Worm (Caenorhabditis elegans) whole organism, L4 larva: Measurements from ENCODE around the gene R11D1.1.

Source experiments
- F49E8.2 ChIP-seq: sonication (generic microtip); optimal IDR thresholded peaks from 2 replicates; lab custom pipeline; 2016; ENCODE audit warnings: missing compliant biosample characterization, mild to moderate bottlenecking, missing genetic modification characterization, borderline replicate concordance
- T26A8.4 ChIP-seq: fragments of 200-800 bp; sonication (Bioruptor generic); IDR thresholded peaks from 2 replicates; pipeline ENCODE4 v1.3.6; 2022; ENCODE audit warnings: missing genetic modification characterization, missing compliant biosample characterization
- Y105C5A.15 ChIP-seq: fragments of 200-800 bp; sonication (Bioruptor generic); IDR thresholded peaks from 2 replicates; pipeline ENCODE4 v1.3.6; 2022; ENCODE audit warnings: missing genetic modification characterization, missing compliant biosample characterization
- Y5F2A.4 ChIP-seq: fragments of 200-800 bp; sonication (Bioruptor generic); optimal IDR thresholded peaks from 2 replicates; lab custom pipeline; 2018; ENCODE audit warnings: mild to moderate bottlenecking, missing genetic modification characterization, missing compliant biosample characterization
- Y75B8A.6 ChIP-seq: fragments of 200-800 bp; sonication (Bioruptor generic); IDR thresholded peaks from 2 replicates; pipeline ENCODE4 v1.3.6; 2022; ENCODE audit warnings: missing genetic modification reagents, missing genetic modification characterization, missing compliant biosample characterization
- aha-1 ChIP-seq: fragments of 150-350 bp; peaks from one replicate; lab custom pipeline; 2014; ENCODE audit warnings: missing biosample characterization, missing genetic modification characterization
- ceh-62 ChIP-seq: sonication (generic microtip); optimal IDR thresholded peaks from 2 replicates; lab custom pipeline; 2017; ENCODE audit warnings: missing biosample characterization, missing genetic modification characterization
- ceh-82 ChIP-seq: sonication (generic microtip); optimal IDR thresholded peaks from 2 replicates; lab custom pipeline; 2017; ENCODE audit warnings: missing biosample characterization, missing genetic modification characterization
- ces-1 ChIP-seq: fragments of 150-350 bp; sonication (generic microtip); optimal IDR thresholded peaks from 4 replicates; lab custom pipeline; 2014; ENCODE audit warnings: missing biosample characterization, missing genetic modification reagents, missing genetic modification characterization
- daf-16 ChIP-seq, 3 experiments: sonication (generic microtip); optimal IDR thresholded peaks; 2 replicates each; lab custom pipeline; 2016 to 2017; ENCODE audit warnings: missing genetic modification characterization in 3 of 3, missing genetic modification reagents in 3 of 3, mild to moderate bottlenecking in 2 of 3, missing compliant biosample characterization in 2 of 3, missing biosample characterization in 1 of 3, moderate library complexity in 1 of 3
- daf-19 ChIP-seq: fragments of 200-800 bp; sonication (Bioruptor generic); conservative IDR thresholded peaks from 2 replicates; pipeline ENCODE4 v1.3.6; 2022; ENCODE audit warnings: missing genetic modification characterization, missing compliant biosample characterization
- dmd-8 ChIP-seq: fragments of 200-800 bp; sonication (Bioruptor generic); IDR thresholded peaks from 2 replicates; pipeline ENCODE4 v1.3.6; 2022; ENCODE audit warnings: missing genetic modification characterization, missing compliant biosample characterization
- dmd-9 ChIP-seq: fragments of 200-800 bp; sonication (Bioruptor generic); IDR thresholded peaks from 2 replicates; pipeline ENCODE4 v1.3.6; 2022; ENCODE audit warnings: missing genetic modification reagents, missing genetic modification characterization, missing compliant biosample characterization
- dpl-1 ChIP-seq: fragments of 150-350 bp; optimal IDR thresholded peaks from 2 replicates; lab custom pipeline; 2014; ENCODE audit warnings: missing biosample characterization, missing genetic modification reagents, missing genetic modification characterization
- egl-43 ChIP-seq: fragments of 200-800 bp; sonication (Bioruptor generic); IDR thresholded peaks from 2 replicates; pipeline ENCODE4 v1.3.6; 2022; ENCODE audit warnings: missing genetic modification reagents, missing genetic modification characterization, missing compliant biosample characterization
- fkh-10 ChIP-seq: fragments of 150-350 bp; optimal IDR thresholded peaks from 2 replicates; lab custom pipeline; 2014; ENCODE audit warnings: missing biosample characterization, missing genetic modification reagents, missing genetic modification characterization
- gei-8 ChIP-seq: fragments of 200-800 bp; sonication (Bioruptor generic); optimal IDR thresholded peaks from 2 replicates; lab custom pipeline; 2018; ENCODE audit warnings: mild to moderate bottlenecking, missing genetic modification characterization, missing compliant biosample characterization
- hif-1 ChIP-seq, 2 experiments: sonication (generic microtip); optimal IDR thresholded peaks; 2 replicates each; lab custom pipeline; 2016 to 2017; ENCODE audit warnings: missing compliant biosample characterization in 2 of 2, missing genetic modification characterization in 2 of 2, missing genetic modification reagents in 2 of 2, missing genotype in 2 of 2, mild to moderate bottlenecking in 1 of 2
- hlh-11 ChIP-seq: fragments of 200-800 bp; sonication (Bioruptor generic); optimal IDR thresholded peaks from 2 replicates; lab custom pipeline; 2018; ENCODE audit warnings: mild to moderate bottlenecking, missing genetic modification characterization, missing compliant biosample characterization
- jun-1 ChIP-seq: fragments of 150-350 bp; optimal IDR thresholded peaks from 2 replicates; lab custom pipeline; 2014; ENCODE audit warnings: missing biosample characterization, missing genetic modification reagents, missing genetic modification characterization
- lim-7 ChIP-seq: fragments of 200-800 bp; sonication (Bioruptor generic); IDR thresholded peaks from 2 replicates; pipeline ENCODE4 v1.3.6; 2022; ENCODE audit warnings: missing genetic modification characterization, missing compliant biosample characterization
- lin-1 ChIP-seq: fragments of 200-800 bp; sonication (Bioruptor generic); IDR thresholded peaks from 2 replicates; pipeline ENCODE4 v1.3.6; 2022; ENCODE audit warnings: missing genetic modification reagents, missing genetic modification characterization, missing compliant biosample characterization
- lin-15B ChIP-seq: fragments of 150-350 bp; sonication (generic microtip); optimal IDR thresholded peaks from 3 replicates; lab custom pipeline; 2014; ENCODE audit warnings: missing biosample characterization, missing genetic modification characterization
- lsy-2 ChIP-seq, 2 experiments: fragments of 150-350 bp in 1 of 2; sonication (generic microtip) in 1 of 2; optimal IDR thresholded peaks; 2 replicates each; lab custom pipeline; 2014 to 2017; ENCODE audit warnings: missing biosample characterization in 2 of 2, missing genetic modification characterization in 2 of 2
- mdl-1 ChIP-seq, 2 experiments: fragments of 150-350 bp in 1 of 2; sonication (generic microtip) in 1 of 2; optimal IDR thresholded peaks; 2 replicates each; lab custom pipeline; 2014 to 2017; ENCODE audit warnings: missing biosample characterization in 2 of 2, missing genetic modification characterization in 2 of 2
- mxl-3 ChIP-seq: fragments of 200-800 bp; sonication (Bioruptor generic); optimal IDR thresholded peaks from 2 replicates; lab custom pipeline; 2018; ENCODE audit warnings: mild to moderate bottlenecking, missing genetic modification characterization, missing compliant biosample characterization
- nhr-11 ChIP-seq: fragments of 150-350 bp; optimal IDR thresholded peaks from 2 replicates; lab custom pipeline; 2014; ENCODE audit warnings: missing biosample characterization, missing genetic modification characterization
- nhr-25 ChIP-seq: sonication (generic microtip); optimal IDR thresholded peaks from 2 replicates; lab custom pipeline; 2017; ENCODE audit warnings: missing genetic modification characterization, mild to moderate bottlenecking, missing compliant biosample characterization, antibody characterized with exemption, moderate library complexity, borderline replicate concordance; ENCODE audit not compliant: insufficient read depth
- nhr-28 ChIP-seq: fragments of 150-350 bp; optimal IDR thresholded peaks from 2 replicates; lab custom pipeline; 2014; ENCODE audit warnings: missing biosample characterization, missing genetic modification characterization
- nhr-48 ChIP-seq: sonication (generic microtip); optimal IDR thresholded peaks from 2 replicates; lab custom pipeline; 2016; ENCODE audit warnings: mild to moderate bottlenecking, missing genetic modification characterization, missing compliant biosample characterization
- nhr-76 ChIP-seq: fragments of 150-350 bp; optimal IDR thresholded peaks from 2 replicates; lab custom pipeline; 2014; ENCODE audit warnings: missing biosample characterization, missing genetic modification characterization
- nhr-77 ChIP-seq: fragments of 150-350 bp; optimal IDR thresholded peaks from 2 replicates; lab custom pipeline; 2014; ENCODE audit warnings: missing biosample characterization, missing genetic modification characterization
- pha-4 ChIP-seq, 2 experiments: fragments of 150-350 bp in 1 of 2; fragments of 200-800 bp in 1 of 2; sonication (Bioruptor generic) in 1 of 2; IDR thresholded peaks in 1 of 2; optimal IDR thresholded peaks in 1 of 2; 2 replicates each; pipeline versions ENCODE4 v1.3.6 to Lab custom; 2014 to 2022; ENCODE audit warnings: missing genetic modification characterization in 2 of 2, missing genetic modification reagents in 2 of 2, missing biosample characterization in 1 of 2, missing compliant biosample characterization in 1 of 2
- php-3 ChIP-seq: fragments of 200-800 bp; sonication (Bioruptor generic); IDR thresholded peaks from 2 replicates; pipeline ENCODE4 v1.3.6; 2022; ENCODE audit warnings: missing genetic modification reagents, missing genetic modification characterization, missing compliant biosample characterization
- spr-1 ChIP-seq: sonication (generic microtip); optimal IDR thresholded peaks from 2 replicates; lab custom pipeline; 2016; ENCODE audit warnings: mild to moderate bottlenecking, missing genetic modification characterization, missing compliant biosample characterization
- tra-1 ChIP-seq: fragments of 200-800 bp; sonication (Bioruptor generic); IDR thresholded peaks from 2 replicates; pipeline ENCODE4 v1.3.6; 2022; ENCODE audit warnings: missing genetic modification reagents, missing genetic modification characterization, missing compliant biosample characterization
- unc-130 ChIP-seq: sonication (generic microtip); optimal IDR thresholded peaks from 2 replicates; lab custom pipeline; 2016; ENCODE audit warnings: missing genetic modification reagents, missing genetic modification characterization, missing compliant biosample characterization
- zip-11 ChIP-seq: fragments of 200-800 bp; sonication (Bioruptor generic); IDR thresholded peaks from 2 replicates; pipeline ENCODE4 v1.3.6; 2022; ENCODE audit warnings: missing genetic modification characterization, missing compliant biosample characterization
- ztf-7 ChIP-seq: fragments of 150-350 bp; optimal IDR thresholded peaks from 2 replicates; lab custom pipeline; 2014; ENCODE audit warnings: missing biosample characterization, missing genetic modification characterization

Gene R11D1.1

DNA sequence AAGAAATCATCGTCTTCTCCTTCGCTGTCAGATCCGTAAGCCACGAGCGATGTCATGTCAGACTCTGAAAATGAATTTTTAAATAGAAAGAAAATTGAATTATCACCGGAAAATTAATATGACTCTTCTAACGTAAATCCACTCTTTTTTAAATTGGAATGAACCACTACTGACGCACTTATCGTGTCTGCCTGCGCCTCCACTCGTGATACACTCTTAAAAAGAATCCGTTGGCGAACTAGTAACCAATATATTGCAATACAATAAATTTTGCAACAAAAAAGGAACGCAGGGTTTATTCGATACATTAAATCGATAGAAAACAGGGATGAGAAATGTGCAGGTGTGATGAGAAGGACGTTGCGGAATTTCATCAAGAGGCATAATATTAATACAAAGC, 44.8 kb upstream of the R11D1.1 start, which contains the start of gene ccch-3 (continued):
- TF ChIP-seq daf-19: 0 out of 2 replicates have a peak, but pooled peaks have one; percentile 18
- TF ChIP-seq nhr-25 (tag; lab: Kevin White, UChicago): peak; percentile 69
- no peak for TF ChIP-seq spr-1
- peak; percentile 33 for TF ChIP-seq mxl-3 (GFP tag; lab: Kevin White, UChicago)
- no peak for TF ChIP-seq lim-7
- TF ChIP-seq dpl-1 (GFP tag; lab: Kevin White, UChicago): peak; percentile 70
- 0 out of 2 replicates have a peak, but pooled peaks have one; percentile 56 for TF ChIP-seq Y75B8A.6 (GFP tag; lab: Robert Waterston, UW)
- TF ChIP-seq Y105C5A.15 (GFP tag; lab: Robert Waterston, UW): no peak
- TF ChIP-seq nhr-77 (tag; lab: Kevin White, UChicago): peak; percentile 53
- no peak for TF ChIP-seq nhr-76 (tag; lab: Kevin White, UChicago)
- TF ChIP-seq fkh-10 (GFP tag; lab: Kevin White, UChicago): peak; percentile 36
- no peak for TF ChIP-seq F49E8.2 (tag; lab: Kevin White, UChicago)
- no peak for TF ChIP-seq ces-1 (GFP tag; lab: Kevin White, UChicago)
- TF ChIP-seq dmd-8: 0 out of 2 replicates have a peak, but pooled peaks have one; percentile 42
- no peak for TF ChIP-seq ceh-62 (tag; lab: Kevin White, UChicago)
- no peak for TF ChIP-seq ceh-82 (tag; lab: Kevin White, UChicago)
- no peak for TF ChIP-seq tra-1 (GFP tag; lab: Robert Waterston, UW)
- peak; percentile 51 for TF ChIP-seq nhr-11
- TF ChIP-seq nhr-28: peak; percentile 56
- TF ChIP-seq mdl-1 (tag; optimal IDR thresholded peaks at IDR 0.05; lab: Kevin White, UChicago): peak in 1 of 2 experiments; percentile 7
- no peak for TF ChIP-seq hif-1 (tag; optimal IDR thresholded peaks at IDR 0.05; lab: Kevin White, UChicago)
- TF ChIP-seq Y5F2A.4 (GFP tag; lab: Kevin White, UChicago): no peak
- TF ChIP-seq zip-11 (GFP tag; lab: Robert Waterston, UW): no peak
- TF ChIP-seq dmd-9 (GFP tag; lab: Robert Waterston, UW): no peak
- no peak for TF ChIP-seq daf-16 (GFP tag; optimal IDR thresholded peaks at IDR 0.05; lab: Kevin White, UChicago)
- TF ChIP-seq daf-16 (tag; optimal IDR thresholded peaks at IDR 0.05; lab: Kevin White, UChicago): peak; percentile 28
- no peak for TF ChIP-seq aha-1 (tag; lab: Kevin White, UChicago)
- no peak for TF ChIP-seq lin-1 (GFP tag; lab: Robert Waterston, UW)
- peak; percentile 50 for TF ChIP-seq hlh-11
- no peak for TF ChIP-seq nhr-48 (tag; lab: Kevin White, UChicago)
- TF ChIP-seq egl-43 (GFP tag; lab: Robert Waterston, UW): no peak
- no peak for TF ChIP-seq lin-15B
- TF ChIP-seq pha-4 (GFP tag; IDR thresholded peaks at IDR 0.05; lab: Robert Waterston, UW): peak; percentile 65; the same call in 1 of the 2 replicates
- TF ChIP-seq pha-4 (tag; optimal IDR thresholded peaks at IDR 0.05; lab: Kevin White, UChicago): no peak
- TF ChIP-seq ztf-7: no peak
- TF ChIP-seq jun-1 (tag; lab: Kevin White, UChicago): no peak

DNA sequence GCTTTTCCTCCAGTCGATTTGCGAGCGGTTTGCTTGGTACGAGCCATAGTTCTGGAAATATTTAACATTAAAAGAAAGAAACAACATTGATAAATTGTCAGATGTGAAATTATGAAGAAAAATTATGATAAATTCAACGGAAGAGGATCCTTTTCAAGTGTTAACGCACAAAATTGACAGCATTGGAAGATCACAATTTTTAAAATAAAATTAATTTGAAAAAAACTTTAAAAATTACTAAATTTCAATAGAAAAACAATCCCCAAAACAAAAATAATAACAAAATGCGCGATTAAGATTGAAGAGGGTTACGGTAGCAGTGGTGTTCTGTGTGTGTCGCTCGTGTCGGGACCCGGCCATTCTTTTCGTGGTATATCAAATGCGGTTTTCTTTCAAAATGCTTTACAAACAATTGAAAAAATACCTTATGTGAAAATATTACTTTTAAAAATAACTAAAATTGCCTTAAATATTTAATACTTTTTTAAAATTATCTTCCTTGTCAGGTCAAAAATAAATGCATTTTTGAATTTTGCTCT, 43.8 kb upstream of the R11D1.1 start, which contains the start of gene his-74:
his-74 (minus strand) TSS at position 51 of the 539 bp plus-strand sequence.
- TF ChIP-seq T26A8.4 (GFP tag; lab: Robert Waterston, UW) (no peak), daf-19 (no peak), tra-1 (GFP tag; lab: Robert Waterston, UW) (no peak), unc-130 (GFP tag; lab: Kevin White, UChicago) (peak; percentile 10), lim-7 (no peak), lsy-2 (tag; optimal IDR thresholded peaks at IDR 0.05; lab: Kevin White, UChicago) (peak in 1 of 2 experiments; percentile 40), php-3 (GFP tag; lab: Robert Waterston, UW) (no peak), fkh-10 (GFP tag; lab: Kevin White, UChicago) (no peak), gei-8 (GFP tag; lab: Kevin White, UChicago) (no peak), jun-1 (tag; lab: Kevin White, UChicago) (no peak), nhr-76 (tag; lab: Kevin White, UChicago) (no peak)
- TF ChIP-seq, all 104 proteins: peak for 2
